3 fruit fly cellular contexts compared by ENCODE assay signal in the genomic region with DNA sequence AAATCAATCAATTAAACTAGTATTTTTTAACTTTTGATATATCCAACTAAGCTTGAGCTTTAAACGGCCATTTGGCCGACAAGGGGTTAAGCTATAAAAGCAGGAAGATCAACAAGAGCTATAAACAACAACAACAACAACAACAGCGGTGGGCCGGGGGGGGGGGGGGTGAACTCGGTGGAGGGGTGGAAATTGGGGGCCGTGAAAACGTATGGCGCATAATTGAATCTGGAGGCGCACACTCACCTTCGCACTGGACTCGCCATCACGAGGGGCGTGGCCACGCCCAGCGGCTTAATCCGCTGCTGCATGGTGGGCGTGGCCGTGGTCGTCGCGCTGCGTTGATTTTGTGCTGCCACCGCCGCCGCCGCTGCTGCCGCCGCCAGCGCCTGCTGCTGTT.
TF ChIP-seq lines count a peak whose summit lies in the region.

No protein-coding gene starts in this region.

- no peak for TF ChIP-seq CTCF in whole organism, embryonic (GFP tag; optimal IDR thresholded peaks at IDR 0.05; lab: Kevin White, UChicago)

TF ChIP-seq in whole organism, embryonic, 481 proteins besides CTCF, POLR2A, EP300 and RAD21 (continues in another document):
- TF ChIP-seq sna (GFP tag; IDR thresholded peaks at IDR 0.05; lab: Robert Waterston, UW; ENCODE audit: partially characterized antibody) (no peak), HLH3B (GFP tag; IDR thresholded peaks at IDR 0.05; lab: Robert Waterston, UW) (0 out of 2 replicates have a peak, but pooled peaks have one; percentile 9), Dp (GFP tag; optimal IDR thresholded peaks at IDR 0.05; lab: Kevin White, UChicago) (no peak), CG34224 (GFP tag; IDR thresholded peaks at IDR 0.05; lab: Robert Waterston, UW; ENCODE audit: partially characterized antibody) (no peak), CG31365 (tag; optimal IDR thresholded peaks at IDR 0.05; lab: Kevin White, UChicago) (no peak), lov (optimal IDR thresholded peaks at IDR 0.05; lab: Kevin White, UChicago) (no peak), lov (GFP tag; IDR thresholded peaks at IDR 0.05; lab: Robert Waterston, UW) (0 out of 3 replicates have a peak, but pooled peaks have one; percentile 46), yki (optimal IDR thresholded peaks at IDR 0.05; lab: Kevin White, UChicago) (no peak), CG11695 (GFP tag; IDR thresholded peaks at IDR 0.05; lab: Robert Waterston, UW) (no peak), Abd-B (GFP tag; optimal IDR thresholded peaks at IDR 0.05; lab: Kevin White, UChicago) (no peak), CG6689 (GFP tag; IDR thresholded peaks at IDR 0.05; lab: Robert Waterston, UW) (no peak), usp (GFP tag; optimal IDR thresholded peaks at IDR 0.05; lab: Kevin White, UChicago) (no peak), Nf-YA (GFP tag; IDR thresholded peaks at IDR 0.05; lab: Robert Waterston, UW) (0 out of 2 replicates have a peak, but pooled peaks have one; percentile 17), ttk (GFP tag; IDR thresholded peaks at IDR 0.05; lab: Robert Waterston, UW) (0 out of 2 replicates have a peak, but pooled peaks have one; percentile 9), CG13287 (GFP tag; IDR thresholded peaks at IDR 0.05; lab: Robert Waterston, UW; ENCODE audit: partially characterized antibody) (no peak), NK7.1 (GFP tag; optimal IDR thresholded peaks at IDR 0.05; lab: Kevin White, UChicago) (no peak), CG2202 (tag; optimal IDR thresholded peaks at IDR 0.05; lab: Kevin White, UChicago) (no peak), CG4360 (GFP tag; IDR thresholded peaks at IDR 0.05; lab: Robert Waterston, UW) (peak; percentile 55), Bteb2 (GFP tag; optimal IDR thresholded peaks at IDR 0.05; lab: Kevin White, UChicago) (no peak), Fer2 (tag; optimal IDR thresholded peaks at IDR 0.05; lab: Kevin White, UChicago) (no peak), Rfx (GFP tag; IDR thresholded peaks at IDR 0.05; lab: Robert Waterston, UW) (peak; percentile 32; the same call in 1 of the 2 replicates), CG42726 (GFP tag; IDR thresholded peaks at IDR 0.05; lab: Robert Waterston, UW; ENCODE audit: partially characterized antibody) (0 out of 2 replicates have a peak, but pooled peaks have one; percentile 37), Drgx (GFP tag; IDR thresholded peaks at IDR 0.05; lab: Robert Waterston, UW) (0 out of 2 replicates have a peak, but pooled peaks have one; percentile 10), CG34422 (GFP tag; IDR thresholded peaks at IDR 0.05; lab: Robert Waterston, UW) (no peak), sr (GFP tag; IDR thresholded peaks at IDR 0.05; lab: Robert Waterston, UW) (0 out of 3 replicates have a peak, but pooled peaks have one; percentile 33), CG9727 (GFP tag; optimal IDR thresholded peaks at IDR 0.05; lab: Kevin White, UChicago) (no peak)

TF ChIP-seq in whole organism, prepupa, 60 proteins besides CTCF, POLR2A, EP300 and RAD21:
- TF ChIP-seq CG31627 (GFP tag; optimal IDR thresholded peaks at IDR 0.05; lab: Kevin White, UChicago): no peak
- TF ChIP-seq Eip78C (GFP tag; lab: Kevin White, UChicago): no peak
- TF ChIP-seq fd85E (GFP tag; optimal IDR thresholded peaks at IDR 0.05; lab: Kevin White, UChicago): no peak
- TF ChIP-seq Smox (GFP tag; optimal IDR thresholded peaks at IDR 0.05; lab: Kevin White, UChicago): no peak
- TF ChIP-seq salr (GFP tag; optimal IDR thresholded peaks at IDR 0.05; lab: Kevin White, UChicago): no peak
- peak; percentile 55 for TF ChIP-seq CG32006 (GFP tag; optimal IDR thresholded peaks at IDR 0.05; lab: Kevin White, UChicago)
- 0 out of 3 replicates have a peak, but pooled peaks have one; percentile 25 for TF ChIP-seq CG8119 (GFP tag; IDR thresholded peaks at IDR 0.05; lab: Robert Waterston, UW)
TF ChIP-seq in whole organism, prepupa: peak in this region for 2.

TF ChIP-seq in whole organism, pupa, 21 proteins besides CTCF, POLR2A, EP300 and RAD21:
- no peak for TF ChIP-seq rn (GFP tag; IDR thresholded peaks at IDR 0.05; lab: Robert Waterston, UW)
- no peak for TF ChIP-seq CG9948 (tag; optimal IDR thresholded peaks at IDR 0.05; lab: Kevin White, UChicago)
- 0 out of 3 replicates have a peak, but pooled peaks have one; percentile 9 for TF ChIP-seq CG4496 (GFP tag; IDR thresholded peaks at IDR 0.05; lab: Robert Waterston, UW)
- no peak for TF ChIP-seq CG15710 (tag; optimal IDR thresholded peaks at IDR 0.05; lab: Kevin White, UChicago)
- peak; percentile 15 for TF ChIP-seq CG8301 (tag; optimal IDR thresholded peaks at IDR 0.05; lab: Kevin White, UChicago)
